Worm (Caenorhabditis elegans): Measurements from ENCODE around the gene arrd-14.

The arrd-14 gene

ce11 chrII:13752016-13752415, at the start of gene arrd-14:
TSS of gene arrd-14 (plus strand) at chrII:13752316.
- no peak for TF ChIP-seq ama-1 (optimal IDR thresholded peaks at IDR 0.05)
- no peak for TF ChIP-seq pag-3 (tag; optimal IDR thresholded peaks at IDR 0.05; ENCODE audit: borderline replicate concordance)
- TF ChIP-seq pha-2 (tag; optimal IDR thresholded peaks at IDR 0.05) = no peak
- no peak for TF ChIP-seq npax-4 (tag; optimal IDR thresholded peaks at IDR 0.05)
- TF ChIP-seq C38D4.7 (GFP tag; optimal IDR thresholded peaks at IDR 0.05) = no peak
- TF ChIP-seq odd-2 (tag; optimal IDR thresholded peaks at IDR 0.05) = no peak
- no peak for TF ChIP-seq tbx-2 (tag; optimal IDR thresholded peaks at IDR 0.05)
- TF ChIP-seq nfya-1 (tag; optimal IDR thresholded peaks at IDR 0.05) = no peak
- TF ChIP-seq pros-1 (tag; optimal IDR thresholded peaks at IDR 0.05) = no peak
- TF ChIP-seq unc-55 (GFP tag; optimal IDR thresholded peaks at IDR 0.05) = no peak
- no peak for TF ChIP-seq ztf-16 (tag; optimal IDR thresholded peaks at IDR 0.05)
- no peak for TF ChIP-seq ref-2 (tag; optimal IDR thresholded peaks at IDR 0.05)
- TF ChIP-seq eyg-1 (tag; optimal IDR thresholded peaks at IDR 0.05) = no peak
- TF ChIP-seq ceh-9 (tag; optimal IDR thresholded peaks at IDR 0.05) = no peak
- TF ChIP-seq lim-6 (tag; optimal IDR thresholded peaks at IDR 0.05) = no peak
- no peak for TF ChIP-seq elt-4 (tag; optimal IDR thresholded peaks at IDR 0.05)
- no peak for TF ChIP-seq ets-4 (tag; optimal IDR thresholded peaks at IDR 0.05)
- no peak for TF ChIP-seq pqm-1 (tag; optimal IDR thresholded peaks at IDR 0.05)
- no peak for TF ChIP-seq rnt-1 (tag; optimal IDR thresholded peaks at IDR 0.05)
- no peak for TF ChIP-seq sdc-2 (tag; optimal IDR thresholded peaks at IDR 0.05)

- TF ChIP-seq odd-2 (tag; optimal IDR thresholded peaks at IDR 0.05) (no peak), tbx-2 (tag; optimal IDR thresholded peaks at IDR 0.05) (no peak), mec-3 (tag; optimal IDR thresholded peaks at IDR 0.05; ENCODE audit: borderline replicate concordance) (no peak), elt-2 (tag; optimal IDR thresholded peaks at IDR 0.05) (no peak), hlh-15 (tag; optimal IDR thresholded peaks at IDR 0.05) (no peak), ceh-6 (GFP tag; optimal IDR thresholded peaks at IDR 0.05) (no peak), madf-2 (tag; optimal IDR thresholded peaks at IDR 0.05) (no peak), pha-2 (tag; optimal IDR thresholded peaks at IDR 0.05) (no peak), fax-1 (tag; optimal IDR thresholded peaks at IDR 0.05) (no peak), dve-1 (tag; optimal IDR thresholded peaks at IDR 0.05) (no peak), pqm-1 (tag; optimal IDR thresholded peaks at IDR 0.05) (no peak), rnt-1 (tag; optimal IDR thresholded peaks at IDR 0.05) (no peak), nhr-232 (tag; optimal IDR thresholded peaks at IDR 0.05) (no peak), F13H6.1 (tag; optimal IDR thresholded peaks at IDR 0.05) (no peak), nfya-1 (tag; optimal IDR thresholded peaks at IDR 0.05) (no peak)
Observed at ce11 chrII:13711493-13712055, 40.5 kb upstream of the arrd-14 start.

- TF ChIP-seq odd-2 (tag; optimal IDR thresholded peaks at IDR 0.05) (no peak), F13H6.1 (tag; optimal IDR thresholded peaks at IDR 0.05) (no peak), hlh-30 (tag; optimal IDR thresholded peaks at IDR 0.05; ENCODE audit: insufficient read depth) (no peak), ceh-48 (tag; optimal IDR thresholded peaks at IDR 0.05) (no peak), ceh-34 (tag; optimal IDR thresholded peaks at IDR 0.05) (no peak), unc-55 (GFP tag; optimal IDR thresholded peaks at IDR 0.05) (no peak), dmd-4 (tag; optimal IDR thresholded peaks at IDR 0.05; ENCODE audit: borderline replicate concordance) (no peak), pros-1 (tag; optimal IDR thresholded peaks at IDR 0.05) (no peak)
Observed at ce11 chrII:13713239-13713638, 38.9 kb upstream of the arrd-14 start.

ce11 chrII:13715333-13715732, 36.8 kb upstream of the arrd-14 start:
- TF ChIP-seq ceh-30 (tag; optimal IDR thresholded peaks at IDR 0.05) (no peak), npax-4 (tag; optimal IDR thresholded peaks at IDR 0.05) (no peak), sdc-2 (tag; optimal IDR thresholded peaks at IDR 0.05) (no peak), ahr-1 (tag; optimal IDR thresholded peaks at IDR 0.05) (no peak), lim-6 (tag; optimal IDR thresholded peaks at IDR 0.05) (no peak), elt-4 (tag; optimal IDR thresholded peaks at IDR 0.05) (no peak), dve-1 (tag; optimal IDR thresholded peaks at IDR 0.05) (peak; percentile 85), pros-1 (tag; optimal IDR thresholded peaks at IDR 0.05) (no peak)
